Worm (Caenorhabditis elegans) whole organism, young adult: ENCODE data around the gene ZC412.5.

Source experiments
- B0019.2 ChIP-seq: fragments of 200-800 bp; sonication (Bioruptor generic); conservative IDR thresholded peaks from 2 replicates; pipeline ENCODE4 v1.3.6; 2022; ENCODE audit warnings: missing genetic modification reagents, missing genetic modification characterization, missing compliant biosample characterization
- C17E4.6 ChIP-seq: fragments of 200-800 bp; sonication (Bioruptor generic); IDR thresholded peaks from 2 replicates; pipeline ENCODE4 v1.3.6; 2022; ENCODE audit warnings: missing genetic modification reagents, missing genetic modification characterization, missing compliant biosample characterization
- F22D6.2 ChIP-seq: sonication (generic microtip); optimal IDR thresholded peaks from 2 replicates; lab custom pipeline; 2016; ENCODE audit warnings: mild to moderate bottlenecking, missing genetic modification characterization, missing compliant biosample characterization
- F37B4.10 ChIP-seq: fragments of 200-800 bp; sonication (Bioruptor generic); IDR thresholded peaks from 2 replicates; pipeline ENCODE4 v1.3.6; 2022; ENCODE audit warnings: missing genetic modification characterization, missing compliant biosample characterization
- F52B5.7 ChIP-seq: sonication (generic microtip); optimal IDR thresholded peaks from 2 replicates; lab custom pipeline; 2016; ENCODE audit warnings: mild to moderate bottlenecking, missing genetic modification characterization, missing compliant biosample characterization
- F55B11.4 ChIP-seq: sonication (generic microtip); optimal IDR thresholded peaks from 2 replicates; lab custom pipeline; 2016; ENCODE audit warnings: missing compliant biosample characterization, missing genetic modification characterization, borderline replicate concordance; ENCODE audit not compliant: insufficient read depth
- F57A8.1 ChIP-seq: fragments of 200-800 bp; sonication (Bioruptor generic); optimal IDR thresholded peaks from 2 replicates; lab custom pipeline; 2018; ENCODE audit warnings: mild to moderate bottlenecking, missing genetic modification characterization, moderate library complexity, missing compliant biosample characterization
- F57C9.4 ChIP-seq: sonication (generic microtip); optimal IDR thresholded peaks from 2 replicates; lab custom pipeline; 2017; ENCODE audit warnings: mild to moderate bottlenecking, missing genetic modification characterization, missing compliant biosample characterization
- Y53F4B.3 ChIP-seq: fragments of 200-800 bp; sonication (Bioruptor generic); IDR thresholded peaks from 2 replicates; pipeline ENCODE4 v1.3.6; 2022; ENCODE audit warnings: missing genetic modification reagents, missing genetic modification characterization, missing compliant biosample characterization
- Y53G8AR.9 ChIP-seq: fragments of 200-800 bp; sonication (Bioruptor generic); conservative IDR thresholded peaks from 2 replicates; pipeline ENCODE4 v1.3.6; 2022; ENCODE audit warnings: missing genetic modification reagents, missing genetic modification characterization, missing compliant biosample characterization
- aptf-3 ChIP-seq: fragments of 200-800 bp; sonication (Bioruptor generic); IDR thresholded peaks from 2 replicates; pipeline ENCODE4 v1.3.6; 2022; ENCODE audit warnings: missing genetic modification characterization, missing compliant biosample characterization
- athp-1 ChIP-seq: sonication (generic microtip); optimal IDR thresholded peaks from 2 replicates; lab custom pipeline; 2017; ENCODE audit warnings: mild to moderate bottlenecking, missing genetic modification characterization, missing compliant biosample characterization
- attf-3 ChIP-seq: fragments of 200-800 bp; sonication (Bioruptor generic); conservative IDR thresholded peaks from 2 replicates; pipeline ENCODE4 v1.3.6; 2022; ENCODE audit warnings: missing genetic modification reagents, missing genetic modification characterization, missing compliant biosample characterization
- bed-2 ChIP-seq: fragments of 200-800 bp; sonication (Bioruptor generic); IDR thresholded peaks from 2 replicates; pipeline ENCODE4 v1.3.6; 2022; ENCODE audit warnings: missing genetic modification reagents, missing genetic modification characterization, missing compliant biosample characterization
- cebp-1 ChIP-seq, 2 experiments: fragments of 200-800 bp in 1 of 2; sonication (Bioruptor generic) in 1 of 2; sonication (generic microtip) in 1 of 2; IDR thresholded peaks in 1 of 2; optimal IDR thresholded peaks in 1 of 2; 2 replicates each; pipeline versions ENCODE4 v1.3.6 to Lab custom; 2017 to 2022; ENCODE audit warnings: missing compliant biosample characterization in 2 of 2, missing genetic modification characterization in 2 of 2, mild to moderate bottlenecking in 1 of 2, missing genetic modification reagents in 1 of 2, moderate library complexity in 1 of 2
- ceh-27 ChIP-seq: fragments of 200-800 bp; sonication (Bioruptor generic); optimal IDR thresholded peaks from 2 replicates; lab custom pipeline; 2018; ENCODE audit warnings: mild to moderate bottlenecking, missing genetic modification characterization, moderate library complexity, missing compliant biosample characterization
- ceh-79 ChIP-seq: sonication (generic microtip); optimal IDR thresholded peaks from 2 replicates; lab custom pipeline; 2017; ENCODE audit warnings: mild to moderate bottlenecking, missing genetic modification characterization, missing compliant biosample characterization
- chd-7 ChIP-seq: sonication (generic microtip); optimal IDR thresholded peaks from 2 replicates; lab custom pipeline; 2016; ENCODE audit warnings: mild to moderate bottlenecking, missing genetic modification characterization, moderate library complexity, missing compliant biosample characterization
- dpff-1 ChIP-seq: sonication (generic microtip); optimal IDR thresholded peaks from 2 replicates; lab custom pipeline; 2017; ENCODE audit warnings: mild to moderate bottlenecking, missing genetic modification characterization, missing compliant biosample characterization
- dpl-1 ChIP-seq: fragments of 150-350 bp; optimal IDR thresholded peaks from 2 replicates; lab custom pipeline; 2014; ENCODE audit warnings: missing biosample characterization, missing genetic modification reagents, missing genetic modification characterization
- efl-1 ChIP-seq: fragments of 150-350 bp; optimal IDR thresholded peaks from 2 replicates; lab custom pipeline; 2014; ENCODE audit warnings: missing biosample characterization, missing genetic modification reagents, missing genetic modification characterization
- egrh-3 ChIP-seq: fragments of 200-800 bp; sonication (Bioruptor generic); IDR thresholded peaks from 2 replicates; pipeline ENCODE4 v1.3.6; 2022; ENCODE audit warnings: missing genetic modification reagents, missing genetic modification characterization, missing compliant biosample characterization
- ets-4 ChIP-seq: fragments of 200-800 bp; sonication (Bioruptor generic); optimal IDR thresholded peaks from 2 replicates; lab custom pipeline; 2018; ENCODE audit warnings: mild to moderate bottlenecking, missing genetic modification characterization, missing compliant biosample characterization
- hlh-12 ChIP-seq: sonication (generic microtip); optimal IDR thresholded peaks from 2 replicates; lab custom pipeline; 2016; ENCODE audit warnings: missing genetic modification characterization, missing compliant biosample characterization
- hsf-1 ChIP-seq: fragments of 200-800 bp; sonication (Bioruptor generic); IDR thresholded peaks from 2 replicates; pipeline ENCODE4 v1.3.6; 2022; ENCODE audit warnings: missing genetic modification reagents, missing genetic modification characterization, missing compliant biosample characterization
- lin-40 ChIP-seq: sonication (generic microtip); optimal IDR thresholded peaks from 2 replicates; lab custom pipeline; 2016; ENCODE audit warnings: missing genetic modification characterization, mild to moderate bottlenecking, missing compliant biosample characterization, missing genotype, missing genetic modification reagents
- lir-1 ChIP-seq: fragments of 200-800 bp; sonication (Bioruptor generic); conservative IDR thresholded peaks from 2 replicates; pipeline ENCODE4 v1.3.6; 2022; ENCODE audit warnings: missing genetic modification reagents, missing genetic modification characterization, missing compliant biosample characterization
- lsy-27 ChIP-seq: sonication (generic microtip); optimal IDR thresholded peaks from 2 replicates; lab custom pipeline; 2017; ENCODE audit warnings: missing genetic modification characterization, mild to moderate bottlenecking, missing compliant biosample characterization, antibody characterized with exemption, missing genotype, borderline replicate concordance; ENCODE audit not compliant: insufficient read depth
- madf-3 ChIP-seq: fragments of 200-800 bp; sonication (Bioruptor generic); IDR thresholded peaks from 2 replicates; pipeline ENCODE4 v1.3.6; 2022; ENCODE audit warnings: missing genetic modification reagents, missing genetic modification characterization, missing compliant biosample characterization
- mcd-1 ChIP-seq: fragments of 200-800 bp; sonication (Bioruptor generic); IDR thresholded peaks from 2 replicates; pipeline ENCODE4 v1.3.6; 2022; ENCODE audit warnings: missing genetic modification reagents, missing genetic modification characterization, missing compliant biosample characterization
- mel-28 ChIP-seq: sonication (generic microtip); optimal IDR thresholded peaks from 2 replicates; lab custom pipeline; 2016; ENCODE audit warnings: borderline replicate concordance, mild to moderate bottlenecking, missing genetic modification characterization, missing compliant biosample characterization
- mes-4 ChIP-seq: sonication (generic microtip); optimal IDR thresholded peaks from 2 replicates; lab custom pipeline; 2016; ENCODE audit warnings: missing genotype, missing genetic modification characterization, missing compliant biosample characterization
- nfya-1 ChIP-seq: sonication (generic microtip); optimal IDR thresholded peaks from 2 replicates; lab custom pipeline; 2017; ENCODE audit warnings: antibody characterized with exemption, missing compliant biosample characterization, missing genetic modification characterization, borderline replicate concordance; ENCODE audit not compliant: insufficient read depth
- nhr-80 ChIP-seq: sonication (generic microtip); optimal IDR thresholded peaks from 2 replicates; lab custom pipeline; 2016; ENCODE audit warnings: missing genetic modification characterization, missing compliant biosample characterization
- nhr-90 ChIP-seq: sonication (generic microtip); optimal IDR thresholded peaks from 2 replicates; lab custom pipeline; 2016; ENCODE audit warnings: missing genotype, mild to moderate bottlenecking, missing genetic modification characterization, missing compliant biosample characterization
- pbrm-1 ChIP-seq: fragments of 200-800 bp; sonication (Bioruptor generic); IDR thresholded peaks from 2 replicates; pipeline ENCODE4 v1.3.6; 2022; ENCODE audit warnings: missing genetic modification reagents, missing genetic modification characterization, missing compliant biosample characterization
- rec-8 ChIP-seq, 2 experiments: sonication (generic microtip); optimal IDR thresholded peaks; 2 replicates each; lab custom pipeline; 2016; ENCODE audit warnings: mild to moderate bottlenecking in 2 of 2, missing genetic modification characterization in 2 of 2, missing genetic modification reagents in 2 of 2, missing genotype in 2 of 2, missing biosample characterization in 1 of 2, missing compliant biosample characterization in 1 of 2, moderate library complexity in 1 of 2
- rpc-1 ChIP-seq, 2 experiments: fragments of 150-350 bp in 1 of 2; sonication (generic microtip) in 1 of 2; optimal IDR thresholded peaks; 2 replicates each; lab custom pipeline; 2014 to 2018; ENCODE audit warnings: missing biosample characterization in 1 of 2, missing genetic modification characterization in 1 of 2, missing genetic modification reagents in 1 of 2, missing genotype in 1 of 2
- sdz-38 ChIP-seq: sonication (generic microtip); optimal IDR thresholded peaks from 2 replicates; lab custom pipeline; 2016; ENCODE audit warnings: missing genotype, missing genetic modification characterization, missing compliant biosample characterization
- sea-2 ChIP-seq: fragments of 200-800 bp; sonication (Bioruptor generic); IDR thresholded peaks from 2 replicates; pipeline ENCODE4 v1.3.6; 2022; ENCODE audit warnings: missing genetic modification characterization, missing compliant biosample characterization
- snpc-4 ChIP-seq, 5 experiments: fragments of 150-350 bp in 1 of 5; sonication (generic microtip) in 4 of 5; optimal IDR thresholded peaks; 2 replicates each; lab custom pipeline; 2014 to 2018; ENCODE audit warnings: missing genetic modification characterization in 5 of 5, missing biosample characterization in 3 of 5, antibody characterized with exemption in 2 of 5, mild to moderate bottlenecking in 2 of 5, missing compliant biosample characterization in 2 of 5, missing genotype in 2 of 5, moderate library complexity in 2 of 5, missing genetic modification reagents in 1 of 5
- tbx-9 ChIP-seq: sonication (generic microtip); optimal IDR thresholded peaks from 2 replicates; lab custom pipeline; 2016; ENCODE audit warnings: borderline replicate concordance, missing genetic modification characterization, inconsistent platforms, missing compliant biosample characterization
- unc-62 ChIP-seq: fragments of 150-350 bp; optimal IDR thresholded peaks from 2 replicates; lab custom pipeline; 2014; ENCODE audit warnings: missing biosample characterization, missing genetic modification reagents, missing genetic modification characterization
- xnd-1 ChIP-seq: sonication (generic microtip); optimal IDR thresholded peaks from 2 replicates; lab custom pipeline; 2016; ENCODE audit warnings: missing genotype, missing genetic modification reagents, missing genetic modification characterization, missing compliant biosample characterization
- zim-3 ChIP-seq: sonication (generic microtip); optimal IDR thresholded peaks from 2 replicates; lab custom pipeline; 2017; ENCODE audit warnings: mild to moderate bottlenecking, missing genetic modification characterization, moderate library complexity, missing compliant biosample characterization
- ztf-26 ChIP-seq: sonication (generic microtip); optimal IDR thresholded peaks from 2 replicates; lab custom pipeline; 2017; ENCODE audit warnings: missing genetic modification characterization, missing compliant biosample characterization

ZC412.5 gene

ce11 chrV:14847291-14847915, 27.9 kb downstream of the ZC412.5 start, which contains the start of gene ret-1:
Gene ret-1 (minus strand): TSS chrV:14847413.
- TF ChIP-seq F57A8.1 (GFP tag; lab: Kevin White, UChicago) (no peak), chd-7 (tag; lab: Kevin White, UChicago) (peak; percentile 58), aptf-3 (GFP tag; lab: Robert Waterston, UW) (no peak), athp-1 (no peak), dpl-1 (GFP tag; lab: Kevin White, UChicago) (no peak), F57C9.4 (no peak), lsy-27 (tag; lab: Kevin White, UChicago) (no peak), zim-3 (tag; lab: Kevin White, UChicago) (no peak), mel-28 (tag; lab: Kevin White, UChicago) (no peak), mcd-1 (GFP tag; lab: Robert Waterston, UW) (no peak), xnd-1 (tag; lab: Kevin White, UChicago) (no peak), Y53G8AR.9 (GFP tag; lab: Robert Waterston, UW) (0 out of 2 replicates have a peak, but pooled peaks have one; percentile 19), nfya-1 (tag; lab: Kevin White, UChicago) (no peak), F22D6.2 (tag; lab: Kevin White, UChicago) (no peak), unc-62 (GFP tag; lab: Kevin White, UChicago) (no peak), F55B11.4 (tag; lab: Kevin White, UChicago) (no peak), efl-1 (no peak), ets-4 (GFP tag; lab: Kevin White, UChicago) (no peak), F52B5.7 (tag; lab: Kevin White, UChicago) (no peak), mes-4 (tag; lab: Kevin White, UChicago) (no peak), F37B4.10 (GFP tag; lab: Robert Waterston, UW) (no peak), lin-40 (no peak), madf-3 (GFP tag; lab: Robert Waterston, UW) (0 out of 2 replicates have a peak, but pooled peaks have one; percentile 57), rec-8 (tag; optimal IDR thresholded peaks at IDR 0.05; lab: Kevin White, UChicago) (no peak), egrh-3 (GFP tag; lab: Robert Waterston, UW) (no peak), tbx-9 (no peak), dpff-1 (no peak), ceh-27 (no peak), ztf-26 (no peak), snpc-4 (GFP tag; optimal IDR thresholded peaks at IDR 0.05; lab: Kevin White, UChicago) (no peak), snpc-4 (tag; optimal IDR thresholded peaks at IDR 0.05; lab: Kevin White, UChicago) (no peak), C17E4.6 (GFP tag; lab: Robert Waterston, UW) (0 out of 2 replicates have a peak, but pooled peaks have one; percentile 35), pbrm-1 (GFP tag; lab: Robert Waterston, UW) (no peak; the same call in 1 of the 2 replicates), lir-1 (GFP tag; lab: Robert Waterston, UW) (no peak), hsf-1 (GFP tag; lab: Robert Waterston, UW) (no peak), bed-2 (no peak), ceh-79 (tag; lab: Kevin White, UChicago) (no peak), Y53F4B.3 (GFP tag; lab: Robert Waterston, UW) (no peak), sdz-38 (tag; lab: Kevin White, UChicago) (no peak), attf-3 (no peak), nhr-90 (peak; percentile 14), hlh-12 (tag; lab: Kevin White, UChicago) (no peak), sea-2 (GFP tag; lab: Robert Waterston, UW) (no peak), B0019.2 (GFP tag; lab: Robert Waterston, UW) (no peak), nhr-80 (no peak), rpc-1 (optimal IDR thresholded peaks at IDR 0.05; lab: Kevin White, UChicago) (no peak), rpc-1 (tag; optimal IDR thresholded peaks at IDR 0.05; lab: Kevin White, UChicago) (no peak), cebp-1 (GFP tag; IDR thresholded peaks at IDR 0.05; lab: Robert Waterston, UW) (no peak), cebp-1 (tag; optimal IDR thresholded peaks at IDR 0.05; lab: Kevin White, UChicago) (peak; percentile 50)
